Worm (Caenorhabditis elegans) whole organism, early embryonic: ENCODE data around the gene stdh-3.

Experiments used
- B0310.2 ChIP-seq: sonication (generic microtip); optimal IDR thresholded peaks from 2 replicates; lab custom pipeline; 2016; ENCODE audit warnings: mild to moderate bottlenecking, missing genetic modification characterization, missing compliant biosample characterization
- F13C5.2 ChIP-seq: sonication (generic microtip); optimal IDR thresholded peaks from 2 replicates; lab custom pipeline; 2017; ENCODE audit warnings: mild to moderate bottlenecking, missing genetic modification characterization, inconsistent platforms, missing compliant biosample characterization
- ama-1 ChIP-seq: fragments of 150-350 bp; optimal IDR thresholded peaks from 2 replicates; lab custom pipeline; 2014
- ceh-36 ChIP-seq: sonication (generic microtip); optimal IDR thresholded peaks from 2 replicates; lab custom pipeline; 2016; ENCODE audit warnings: missing genetic modification characterization, inconsistent platforms, missing compliant biosample characterization
- hnd-1 ChIP-seq: sonication (generic microtip); optimal IDR thresholded peaks from 2 replicates; lab custom pipeline; 2016; ENCODE audit warnings: missing genetic modification characterization, missing compliant biosample characterization
- scrt-1 ChIP-seq: fragments of 200-800 bp; sonication (Bioruptor generic); IDR thresholded peaks from 2 replicates; pipeline ENCODE4 v1.3.6; 2022; ENCODE audit warnings: missing genetic modification characterization, missing compliant biosample characterization
- sea-1 ChIP-seq: fragments of 200-800 bp; sonication (Bioruptor generic); conservative IDR thresholded peaks from 2 replicates; pipeline ENCODE4 v1.3.6; 2022; ENCODE audit warnings: missing genetic modification characterization, missing compliant biosample characterization
- tbx-11 ChIP-seq: fragments of 200-800 bp; sonication (Bioruptor generic); IDR thresholded peaks from 2 replicates; pipeline ENCODE4 v1.3.6; 2022; ENCODE audit warnings: missing genetic modification characterization, missing compliant biosample characterization
- tbx-37 ChIP-seq: fragments of 200-800 bp; sonication (Bioruptor generic); conservative IDR thresholded peaks from 2 replicates; pipeline ENCODE4 v1.3.6; 2022; ENCODE audit warnings: missing genetic modification reagents, missing genetic modification characterization, missing compliant biosample characterization
- tra-4 ChIP-seq: sonication (generic microtip); optimal IDR thresholded peaks from 2 replicates; lab custom pipeline; 2017; ENCODE audit warnings: missing genetic modification characterization, missing compliant biosample characterization

DNA sequence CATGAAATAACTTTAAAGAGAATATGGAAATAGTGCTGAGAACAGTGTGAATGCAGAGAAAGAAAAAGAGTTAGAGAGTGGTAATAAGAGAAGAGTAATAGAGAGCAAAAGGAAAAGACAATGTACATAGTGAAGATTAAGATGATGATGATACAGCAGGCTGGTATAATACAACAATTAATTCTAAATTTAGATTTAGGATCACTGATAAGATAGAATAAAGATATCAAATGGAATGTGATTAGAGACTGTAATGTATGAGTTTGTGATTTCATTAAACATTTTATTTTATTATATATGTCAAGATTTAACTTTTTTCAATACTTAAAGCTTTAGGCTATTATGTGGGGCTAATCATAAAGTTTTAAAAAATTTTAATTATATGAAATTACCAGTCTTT, 48.8 kb downstream of the stdh-3 start, which contains the start of gene R10D12.8:
- TF ChIP-seq ama-1 (lab: Kevin White, UChicago) (no peak), F13C5.2 (tag; lab: Kevin White, UChicago) (no peak), sea-1 (no peak), scrt-1 (GFP tag; lab: Robert Waterston, UW) (no peak), tra-4 (tag; lab: Kevin White, UChicago) (no peak), tbx-37 (GFP tag; lab: Robert Waterston, UW) (no peak), B0310.2 (tag; lab: Kevin White, UChicago) (no peak), tbx-11 (GFP tag; lab: Robert Waterston, UW) (no peak), ceh-36 (tag; lab: Kevin White, UChicago) (no peak), hnd-1 (no peak)
